Fruit fly (Drosophila melanogaster) S2 (cell line): ENCODE measurements around the gene Gyf.
A peak's percentile ranks its signal among the peaks of the same experiment; 100 is the strongest.
"Not testable (repeated sequence)": the region's sequence is repeated elsewhere in the genome, so short reads cannot be mapped to it uniquely, and the experiment has no call there.

Experiments
- CG8478 ChIP-seq: fragments of >200 bp; optimal IDR thresholded peaks from 2 replicates; lab custom pipeline; 2018
- CTCF ChIP-seq, 2 experiments: fragments of >200 bp; optimal IDR thresholded peaks; 2 replicates each; lab custom pipeline; 2018

The Gyf gene

dm6 chr4:866437-867216, at the start of gene Gyf:
Gene Gyf, minus strand, starts transcription at chr4:867025.
- TF ChIP-seq CTCF (optimal IDR thresholded peaks at IDR 0.05; lab: Kevin White, UChicago) (peak; percentile 37 to 41), CG8478 (lab: Kevin White, UChicago) (no peak)

DNA sequence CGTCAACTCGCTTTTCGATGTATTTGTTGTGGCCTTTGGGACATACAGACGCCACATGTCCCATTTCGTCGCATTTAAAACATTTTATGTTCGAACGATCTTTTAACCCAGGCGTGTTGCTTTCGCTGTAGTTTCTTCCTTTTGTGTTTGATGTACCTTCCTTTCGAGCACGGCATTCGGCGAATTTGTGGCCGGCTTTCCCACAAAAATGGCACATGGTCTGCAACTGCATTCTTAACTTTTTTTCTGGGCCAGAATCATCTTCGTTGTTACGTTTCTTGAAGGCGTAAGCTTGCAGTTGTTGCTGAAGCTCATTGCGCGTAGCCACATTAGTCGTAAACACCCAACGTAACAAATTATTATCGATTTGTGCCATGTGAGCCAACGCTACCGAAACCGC, 45.4 kb upstream of the Gyf start, which contains the start of gene unc-13:
unc-13 (minus strand) TSS at position 101 of the 400 bp plus-strand sequence.
- not testable (repeated sequence) for TF ChIP-seq CTCF (optimal IDR thresholded peaks at IDR 0.05; lab: Kevin White, UChicago); CG8478 (lab: Kevin White, UChicago)

DNA sequence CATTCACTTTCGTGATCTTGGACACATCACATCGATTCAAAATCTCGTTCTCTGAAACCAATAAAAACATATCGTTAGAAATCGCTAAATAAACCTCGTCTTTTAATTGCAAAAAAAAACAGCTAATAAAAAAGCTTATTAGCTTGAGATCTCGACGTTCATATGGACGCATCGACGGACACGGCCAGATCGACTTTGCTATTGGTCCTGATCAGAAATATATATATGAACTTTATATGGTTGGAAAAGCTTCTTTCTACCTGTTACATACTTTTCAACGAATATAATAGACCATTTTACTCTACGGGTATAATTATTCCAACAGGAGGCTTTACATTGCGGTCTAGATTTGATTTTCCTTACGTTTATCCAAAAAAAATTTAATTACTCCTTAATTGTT, 42.3 kb upstream of the Gyf start:
- no peak for TF ChIP-seq CG8478 (lab: Kevin White, UChicago)
- TF ChIP-seq CTCF (optimal IDR thresholded peaks at IDR 0.05; lab: Kevin White, UChicago), result no peak

dm6 chr4:904667-905066, 37.8 kb upstream of the Gyf start:
- TF ChIP-seq CTCF (optimal IDR thresholded peaks at IDR 0.05; lab: Kevin White, UChicago), result no peak
- TF ChIP-seq CG8478 (lab: Kevin White, UChicago), result no peak

DNA sequence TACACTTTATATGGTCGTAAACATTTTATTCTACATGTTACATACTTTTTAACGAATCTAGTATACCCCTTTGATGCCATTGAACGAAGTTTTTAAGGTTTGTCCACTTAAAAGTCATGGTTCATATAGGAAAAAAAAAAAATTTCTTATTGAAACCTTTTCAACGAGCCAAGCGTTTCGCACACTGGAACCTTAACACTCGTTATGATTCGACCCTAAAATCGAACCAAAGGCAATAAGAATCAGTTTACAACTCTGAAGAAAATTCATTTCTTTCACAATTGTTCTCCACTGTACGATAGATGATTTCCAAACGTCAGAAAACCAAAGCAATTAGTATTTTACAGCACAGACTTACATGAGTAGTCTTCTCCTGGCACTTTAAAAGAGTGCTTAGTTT, 29.3 kb upstream of the Gyf start:
- TF ChIP-seq CTCF (optimal IDR thresholded peaks at IDR 0.05; lab: Kevin White, UChicago) (no peak), CG8478 (lab: Kevin White, UChicago) (no peak)

- no peak for TF ChIP-seq CTCF (optimal IDR thresholded peaks at IDR 0.05; lab: Kevin White, UChicago)
- no peak for TF ChIP-seq CG8478 (lab: Kevin White, UChicago)
These were observed 12.4 kb upstream of the Gyf start for dm6 chr4:879061-879708.

DNA sequence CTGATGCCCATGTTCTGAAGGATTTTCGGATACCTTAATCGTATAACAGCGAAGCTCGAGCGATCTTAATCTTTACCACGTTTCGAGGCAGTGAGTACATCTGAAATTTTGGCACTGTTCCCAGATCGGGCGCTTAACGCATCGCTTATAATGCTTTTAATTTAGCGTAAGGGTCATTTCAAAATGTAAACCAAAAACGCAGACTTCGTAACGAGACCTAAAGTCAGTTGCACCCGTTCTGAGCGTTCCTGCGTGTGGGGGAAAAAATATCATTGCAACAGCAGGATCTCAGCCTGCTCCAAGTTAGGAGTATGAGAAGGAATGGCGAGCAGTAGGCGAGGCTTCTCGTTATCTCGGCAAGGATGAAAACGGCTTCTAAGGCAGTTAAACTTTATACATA, 1.1 kb upstream of the Gyf start:
- no peak for TF ChIP-seq CG8478 (lab: Kevin White, UChicago)
- TF ChIP-seq CTCF (optimal IDR thresholded peaks at IDR 0.05; lab: Kevin White, UChicago), result no peak

dm6 chr4:855074-855473, 11.8 kb downstream of the Gyf start:
- TF ChIP-seq CG8478 (lab: Kevin White, UChicago) (no peak), CTCF (optimal IDR thresholded peaks at IDR 0.05; lab: Kevin White, UChicago) (no peak)

dm6 chr4:853355-853754, 13.5 kb downstream of the Gyf start:
- TF ChIP-seq CG8478 (lab: Kevin White, UChicago), result no peak
- TF ChIP-seq CTCF (optimal IDR thresholded peaks at IDR 0.05; lab: Kevin White, UChicago), result no peak

DNA sequence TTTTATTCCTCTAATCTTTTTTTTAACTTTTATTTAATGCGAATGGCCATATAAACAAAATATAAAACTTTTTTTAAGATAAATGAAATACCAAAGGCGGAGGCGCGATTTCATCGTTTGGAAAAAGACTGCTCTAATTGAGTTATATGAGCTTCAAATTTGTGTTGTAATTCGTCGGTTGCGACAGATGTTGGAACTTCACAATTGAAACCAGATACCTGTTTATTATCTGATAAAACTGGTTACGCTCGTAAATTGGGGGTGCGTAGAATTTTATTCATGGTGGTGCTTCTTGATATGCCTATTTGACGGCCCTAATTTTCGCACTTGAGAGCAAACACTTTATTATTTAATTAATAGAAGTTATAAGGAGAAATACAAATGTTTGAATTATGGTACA, 14.5 kb downstream of the Gyf start:
- TF ChIP-seq CTCF (optimal IDR thresholded peaks at IDR 0.05; lab: Kevin White, UChicago) (no peak), CG8478 (lab: Kevin White, UChicago) (no peak)

DNA sequence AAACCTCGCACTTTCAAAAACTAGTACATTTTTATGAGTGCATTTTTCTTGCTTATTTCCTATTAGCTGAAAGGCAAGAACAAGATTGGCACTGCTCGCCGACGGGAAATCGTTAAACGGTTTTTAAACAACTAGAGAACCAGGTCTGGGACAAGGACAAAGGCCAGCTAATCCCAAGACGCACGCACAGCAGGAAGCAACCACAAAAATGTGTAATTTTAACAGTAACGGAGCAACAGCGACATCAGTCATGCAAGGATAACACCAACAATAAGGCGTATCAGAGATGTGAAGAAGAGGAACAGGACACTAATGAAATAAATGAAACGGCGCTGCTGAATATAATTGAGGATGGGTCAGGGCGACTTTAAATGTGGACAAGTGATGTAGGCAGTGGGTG, 15.7 kb downstream of the Gyf start:
- TF ChIP-seq CG8478 (lab: Kevin White, UChicago) (no peak), CTCF (optimal IDR thresholded peaks at IDR 0.05; lab: Kevin White, UChicago) (no peak)

dm6 chr4:846092-846491, 20.7 kb downstream of the Gyf start:
- no peak for TF ChIP-seq CG8478 (lab: Kevin White, UChicago)
- no peak for TF ChIP-seq CTCF (optimal IDR thresholded peaks at IDR 0.05; lab: Kevin White, UChicago)

- TF ChIP-seq CTCF (optimal IDR thresholded peaks at IDR 0.05; lab: Kevin White, UChicago) (no peak), CG8478 (lab: Kevin White, UChicago) (no peak)
These were observed 22.4 kb downstream of the Gyf start, which contains the start of gene fd102C for dm6 chr4:844468-844867. Gene fd102C, minus strand, starts transcription at chr4:844529.

DNA sequence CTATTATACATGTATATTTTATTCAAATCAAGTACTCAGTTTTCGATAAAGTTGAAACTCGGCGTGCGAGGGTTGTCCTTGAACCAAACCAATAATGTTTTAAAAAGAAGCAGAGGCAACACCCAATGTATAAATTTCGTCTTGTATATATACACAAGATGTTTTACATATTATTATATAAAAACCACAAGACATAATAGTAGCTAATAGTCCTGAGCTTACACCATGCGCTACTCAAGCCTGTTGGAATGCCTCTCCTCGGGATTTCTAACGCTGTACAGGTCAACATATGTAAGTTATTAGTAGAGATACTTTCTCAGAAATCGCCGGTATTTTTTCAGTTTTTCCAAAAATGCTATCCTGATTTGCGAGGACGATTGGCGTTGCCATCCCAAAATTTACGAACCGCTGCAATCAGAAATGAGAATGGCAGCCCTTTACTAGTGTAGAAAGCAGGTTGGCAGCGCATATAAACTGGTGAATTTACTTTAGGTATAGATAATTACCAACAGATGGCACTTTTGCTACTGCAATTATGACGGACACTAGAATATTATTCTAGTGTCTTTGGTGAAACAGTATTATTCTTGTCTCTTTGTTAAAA, 31.2 kb downstream of the Gyf start:
- TF ChIP-seq CTCF (optimal IDR thresholded peaks at IDR 0.05; lab: Kevin White, UChicago), result peak; percentile 95 to 96
- no peak for TF ChIP-seq CG8478 (lab: Kevin White, UChicago)
